Worm (Caenorhabditis elegans): ENCODE measurements around the gene Y75B8A.33.
A peak's percentile ranks its signal among the peaks of the same experiment; 100 is the strongest.
"Not testable (repeated sequence)": the region's sequence is repeated elsewhere in the genome, so short reads cannot be mapped to it uniquely, and the experiment has no call there.

The Y75B8A.33 gene

ce11 chrIII:12398468-12398867, 31.3 kb upstream of the Y75B8A.33 start:
- TF ChIP-seq ztf-4 (tag; optimal IDR thresholded peaks at IDR 0.05) (no peak), nhr-12 (tag; optimal IDR thresholded peaks at IDR 0.05) (no peak), ama-1 (optimal IDR thresholded peaks at IDR 0.05) (no peak), blmp-1 (tag; optimal IDR thresholded peaks at IDR 0.05; ENCODE audit: insufficient read depth) (no peak), nhr-6 (tag; optimal IDR thresholded peaks at IDR 0.05) (no peak), nhr-23 (tag; optimal IDR thresholded peaks at IDR 0.05) (no peak), lin-39 (tag; optimal IDR thresholded peaks at IDR 0.05) (no peak), snpc-4 (tag; optimal IDR thresholded peaks at IDR 0.05) (no peak), crh-2 (tag; optimal IDR thresholded peaks at IDR 0.05) (no peak)

- TF ChIP-seq fos-1 (tag; optimal IDR thresholded peaks at IDR 0.05): no peak
- no peak for TF ChIP-seq unc-55 (GFP tag; optimal IDR thresholded peaks at IDR 0.05)
- TF ChIP-seq nhr-77 (tag; optimal IDR thresholded peaks at IDR 0.05): no peak
- no peak for TF ChIP-seq blmp-1 (tag; optimal IDR thresholded peaks at IDR 0.05; ENCODE audit: insufficient read depth)
- no peak for TF ChIP-seq alr-1 (tag; optimal IDR thresholded peaks at IDR 0.05)
- TF ChIP-seq Y55F3AM.14 (GFP tag; optimal IDR thresholded peaks at IDR 0.05): no peak
- TF ChIP-seq lsy-2 (tag; optimal IDR thresholded peaks at IDR 0.05): no peak
Observed at ce11 chrIII:12395085-12395484, 27.9 kb upstream of the Y75B8A.33 start, which contains the start of gene Y49E10.10. TSS of gene Y49E10.10 (plus strand) at chrIII:12395465.

ce11 chrIII:12388106-12388505, 20.9 kb upstream of the Y75B8A.33 start:
- TF ChIP-seq nhr-10 (tag; optimal IDR thresholded peaks at IDR 0.05): no peak
- TF ChIP-seq nhr-11 (tag; optimal IDR thresholded peaks at IDR 0.05): no peak
- no peak for TF ChIP-seq F13H6.1 (tag; optimal IDR thresholded peaks at IDR 0.05)
- TF ChIP-seq egl-27 (tag; optimal IDR thresholded peaks at IDR 0.05): no peak
- no peak for TF ChIP-seq unc-55 (GFP tag; optimal IDR thresholded peaks at IDR 0.05)
- no peak for TF ChIP-seq ceh-16 (tag; optimal IDR thresholded peaks at IDR 0.05)

- TF ChIP-seq ceh-16, elt-1, lsy-2 (tag; optimal IDR thresholded peaks at IDR 0.05): not testable (repeated sequence)
Observed at ce11 chrIII:12386597-12386996, 19.4 kb upstream of the Y75B8A.33 start, which contains the start of gene Y49E10.30. TSS of gene Y49E10.30 (plus strand) at chrIII:12386897.

ce11 chrIII:12383709-12384108, 16.5 kb upstream of the Y75B8A.33 start, which contains the start of gene Y49E10.4:
TSS of gene Y49E10.4 (minus strand) at chrIII:12383809.
- not testable (repeated sequence) for TF ChIP-seq peb-1, dmd-4, nhr-11 (tag; optimal IDR thresholded peaks at IDR 0.05)

ce11 chrIII:12377198-12377662, 10.1 kb upstream of the Y75B8A.33 start, which contains the start of gene pph-4.2:
TSS of gene pph-4.2 (minus strand) at chrIII:12377248.
- TF ChIP-seq unc-55 (GFP tag; optimal IDR thresholded peaks at IDR 0.05): peak; percentile 76
- no peak for TF ChIP-seq ama-1 (optimal IDR thresholded peaks at IDR 0.05)
- peak; percentile 45 for TF ChIP-seq sem-4 (tag; optimal IDR thresholded peaks at IDR 0.05)
- TF ChIP-seq gmeb-1 (tag; optimal IDR thresholded peaks at IDR 0.05): peak; percentile 92
- TF ChIP-seq lsy-2 (tag; optimal IDR thresholded peaks at IDR 0.05): peak in 1 of 2 experiments; percentile 63
- no peak for TF ChIP-seq nhr-77 (tag; optimal IDR thresholded peaks at IDR 0.05)
- no peak for TF ChIP-seq ZK546.5 (tag; optimal IDR thresholded peaks at IDR 0.05)
- TF ChIP-seq Y55F3AM.14 (GFP tag; optimal IDR thresholded peaks at IDR 0.05): no peak
- no peak for TF ChIP-seq nhr-6 (tag; optimal IDR thresholded peaks at IDR 0.05)
- TF ChIP-seq lin-13 (GFP tag; optimal IDR thresholded peaks at IDR 0.05): peak; percentile 7
- TF ChIP-seq sma-9 (GFP tag; optimal IDR thresholded peaks at IDR 0.05): no peak
- no peak for TF ChIP-seq sma-9 (tag; optimal IDR thresholded peaks at IDR 0.05)
- TF ChIP-seq elt-1 (tag; optimal IDR thresholded peaks at IDR 0.05): no peak
- TF ChIP-seq C34F6.9 (tag; optimal IDR thresholded peaks at IDR 0.05): peak; percentile 62
- peak; percentile 1 for TF ChIP-seq crh-2 (tag; optimal IDR thresholded peaks at IDR 0.05)
- no peak for TF ChIP-seq blmp-1 (tag; optimal IDR thresholded peaks at IDR 0.05; ENCODE audit: insufficient read depth)
- no peak for TF ChIP-seq unc-39 (tag; optimal IDR thresholded peaks at IDR 0.05)
- no peak for TF ChIP-seq nhr-23 (tag; optimal IDR thresholded peaks at IDR 0.05)

Measured in whole organism, L2 larva.